Fruit fly (Drosophila melanogaster): ENCODE results near the gene Uros2.

Gene Uros2

DNA sequence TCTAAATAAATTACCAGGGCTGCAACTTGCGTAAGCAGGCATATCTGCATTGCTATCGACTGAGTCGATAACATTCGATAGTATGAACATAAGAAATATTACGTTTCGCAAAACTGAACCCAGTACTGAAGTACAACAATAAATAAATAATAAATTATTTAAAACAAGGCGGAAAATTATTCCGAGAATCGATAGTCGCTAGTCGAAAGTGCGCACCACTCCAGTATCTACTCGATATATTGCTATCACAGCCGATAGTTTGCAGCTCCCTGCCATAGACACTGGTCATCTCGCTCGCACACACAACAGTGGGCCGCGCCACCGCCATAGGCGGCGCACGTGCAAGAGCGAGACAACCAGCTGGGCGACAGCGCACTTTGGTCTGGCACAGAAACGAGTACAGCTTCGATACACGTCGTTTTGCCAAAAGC, 5.1 kb downstream of the Uros2 start, which contains the start of gene nsl1 (continued):
- TF ChIP-seq CG14050 (GFP tag; IDR thresholded peaks at IDR 0.05) (0 out of 3 replicates have a peak, but pooled peaks have one; percentile 14), CG9876 (GFP tag; optimal IDR thresholded peaks at IDR 0.05) (no peak), CG10147 (GFP tag; optimal IDR thresholded peaks at IDR 0.05) (no peak), sd (tag; optimal IDR thresholded peaks at IDR 0.05) (no peak), Jarid2 (GFP tag; optimal IDR thresholded peaks at IDR 0.05) (no peak), eve (GFP tag; optimal IDR thresholded peaks at IDR 0.05) (no peak), CG1233 (GFP tag; optimal IDR thresholded peaks at IDR 0.05) (peak; percentile 11), z (GFP tag; IDR thresholded peaks at IDR 0.05) (no peak), CG12299 (tag; optimal IDR thresholded peaks at IDR 0.05) (peak; percentile 19), HmgD (GFP tag; optimal IDR thresholded peaks at IDR 0.05) (peak; percentile 54), CG8924 (tag; optimal IDR thresholded peaks at IDR 0.05) (peak; percentile 50), kni (GFP tag; optimal IDR thresholded peaks at IDR 0.05) (peak; percentile 46), Ets97D (GFP tag; optimal IDR thresholded peaks at IDR 0.05) (peak; percentile 66), Elba2 (GFP tag; optimal IDR thresholded peaks at IDR 0.05) (peak; percentile 19), CG12391 (tag; optimal IDR thresholded peaks at IDR 0.05) (peak; percentile 54), ap (GFP tag; IDR thresholded peaks at IDR 0.05) (no peak), CG7357 (GFP tag; IDR thresholded peaks at IDR 0.05) (no peak), danr (GFP tag; IDR thresholded peaks at IDR 0.05) (no peak), CG3281 (GFP tag; optimal IDR thresholded peaks at IDR 0.05) (peak; percentile 33), CG3407 (GFP tag; optimal IDR thresholded peaks at IDR 0.05) (no peak), ato (GFP tag; IDR thresholded peaks at IDR 0.05; ENCODE audit: partially characterized antibody) (peak; percentile 93), mld (GFP tag; IDR thresholded peaks at IDR 0.05; ENCODE audit: partially characterized antibody) (peak; percentile 90), CG17612 (GFP tag; IDR thresholded peaks at IDR 0.05) (no peak), CG11723 (GFP tag; optimal IDR thresholded peaks at IDR 0.05) (no peak), Six4 (GFP tag; optimal IDR thresholded peaks at IDR 0.05) (peak; percentile 9), NC2β (GFP tag; optimal IDR thresholded peaks at IDR 0.05) (no peak), CG11560 (tag; IDR thresholded peaks at IDR 0.05) (peak; percentile 97), CG4404 (GFP tag; IDR thresholded peaks at IDR 0.05) (peak; percentile 38; the same call in 1 of the 2 replicates), pum (GFP tag; optimal IDR thresholded peaks at IDR 0.05) (no peak), gfzf (GFP tag; optimal IDR thresholded peaks at IDR 0.05) (peak; percentile 7), gce (GFP tag; IDR thresholded peaks at IDR 0.05) (no peak), CG4424 (GFP tag; optimal IDR thresholded peaks at IDR 0.05) (peak; percentile 46), slbo (GFP tag; IDR thresholded peaks at IDR 0.05) (peak; percentile 51; the same call in 1 of the 2 replicates), disco-r (GFP tag; optimal IDR thresholded peaks at IDR 0.05) (no peak), CG17359 (tag; optimal IDR thresholded peaks at IDR 0.05) (no peak), CG30020 (tag; optimal IDR thresholded peaks at IDR 0.05) (peak; percentile 69), CG12744 (GFP tag; optimal IDR thresholded peaks at IDR 0.05) (no peak), gsb-n (tag; optimal IDR thresholded peaks at IDR 0.05) (no peak), H2.0 (GFP tag; IDR thresholded peaks at IDR 0.05) (no peak), bab2 (GFP tag; optimal IDR thresholded peaks at IDR 0.05) (peak; percentile 48), CG8089 (GFP tag; optimal IDR thresholded peaks at IDR 0.05) (no peak), Bteb2 (GFP tag; optimal IDR thresholded peaks at IDR 0.05) (no peak), CG5953 (GFP tag; IDR thresholded peaks at IDR 0.05) (no peak), knrl (GFP tag; IDR thresholded peaks at IDR 0.05; ENCODE audit: partially characterized antibody) (peak; percentile 97), bbx (GFP tag; IDR thresholded peaks at IDR 0.05; ENCODE audit: partially characterized antibody) (peak; percentile 96), tna (GFP tag; IDR thresholded peaks at IDR 0.05; ENCODE audit: partially characterized antibody) (peak; percentile 94), NFAT (GFP tag; IDR thresholded peaks at IDR 0.05) (no peak), CG8359 (GFP tag; optimal IDR thresholded peaks at IDR 0.05; ENCODE audit: borderline replicate concordance) (no peak), CG18011 (GFP tag; optimal IDR thresholded peaks at IDR 0.05) (peak; percentile 19), CG7963 (GFP tag; IDR thresholded peaks at IDR 0.05; ENCODE audit: partially characterized antibody) (peak; percentile 94), shn (GFP tag; optimal IDR thresholded peaks at IDR 0.05) (no peak)

Data from whole organism, embryonic.